Worm (Caenorhabditis elegans) whole organism, young adult: ENCODE results near the gene cpg-20.

Experiments
- ama-1 ChIP-seq, 3 experiments: fragments of 150-350 bp in 1 of 3; sonication (generic microtip) in 2 of 3; optimal IDR thresholded peaks; 2 replicates each; lab custom pipeline; 2014 to 2018; ENCODE audit warnings: missing biosample characterization in 2 of 3, missing genetic modification characterization in 2 of 3, missing genetic modification reagents in 2 of 3
- chd-7 ChIP-seq: sonication (generic microtip); optimal IDR thresholded peaks from 2 replicates; lab custom pipeline; 2016; ENCODE audit warnings: mild to moderate bottlenecking, missing genetic modification characterization, moderate library complexity, missing compliant biosample characterization
- lin-35 ChIP-seq, 3 experiments: fragments of 150-350 bp in 2 of 3; sonication (generic microtip) in 1 of 3; optimal IDR thresholded peaks; 2 replicates each; lab custom pipeline; 2014 to 2018; ENCODE audit warnings: missing biosample characterization in 3 of 3, missing genetic modification characterization in 3 of 3, missing genetic modification reagents in 3 of 3
- lin-40 ChIP-seq: sonication (generic microtip); optimal IDR thresholded peaks from 2 replicates; lab custom pipeline; 2016; ENCODE audit warnings: missing genetic modification characterization, mild to moderate bottlenecking, missing compliant biosample characterization, missing genotype, missing genetic modification reagents
- madf-6 ChIP-seq: fragments of 200-800 bp; sonication (Bioruptor generic); IDR thresholded peaks from 2 replicates; pipeline ENCODE4 v1.3.6; 2022; ENCODE audit warnings: missing genetic modification reagents, missing genetic modification characterization, missing compliant biosample characterization
- mes-4 ChIP-seq: sonication (generic microtip); optimal IDR thresholded peaks from 2 replicates; lab custom pipeline; 2016; ENCODE audit warnings: missing genotype, missing genetic modification characterization, missing compliant biosample characterization
- nhr-90 ChIP-seq: sonication (generic microtip); optimal IDR thresholded peaks from 2 replicates; lab custom pipeline; 2016; ENCODE audit warnings: missing genotype, mild to moderate bottlenecking, missing genetic modification characterization, missing compliant biosample characterization
- sea-2 ChIP-seq: fragments of 200-800 bp; sonication (Bioruptor generic); IDR thresholded peaks from 2 replicates; pipeline ENCODE4 v1.3.6; 2022; ENCODE audit warnings: missing genetic modification characterization, missing compliant biosample characterization

DNA sequence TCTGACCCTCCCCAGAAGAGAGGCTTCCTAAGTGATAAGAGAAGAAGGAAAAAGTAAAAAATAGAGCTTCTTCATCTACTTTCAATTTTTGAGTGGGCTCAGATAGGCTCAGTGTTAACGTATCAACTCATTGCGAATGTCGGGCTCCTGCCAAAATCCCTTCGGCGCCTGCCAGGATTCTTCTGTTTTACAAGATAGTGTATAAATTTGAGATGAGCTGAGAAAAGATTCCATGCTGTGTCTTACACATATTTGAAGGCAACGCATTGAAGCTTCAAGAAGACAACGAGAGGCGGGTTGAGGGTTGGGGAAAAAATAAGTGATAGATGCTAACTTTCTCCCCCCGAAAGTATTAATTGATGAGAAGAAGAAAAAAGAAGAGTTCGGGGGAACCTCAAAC is 43.6 kb downstream of the cpg-20 start:
- TF ChIP-seq mes-4 (tag; lab: Kevin White, UChicago): no peak
- no peak for TF ChIP-seq nhr-90 (tag; lab: Kevin White, UChicago)
- TF ChIP-seq lin-40: no peak
- TF ChIP-seq sea-2 (GFP tag; lab: Robert Waterston, UW): no peak
- no peak for TF ChIP-seq chd-7
- no peak for TF ChIP-seq lin-35 (GFP tag; optimal IDR thresholded peaks at IDR 0.05; lab: Kevin White, UChicago)
- TF ChIP-seq ama-1 (optimal IDR thresholded peaks at IDR 0.05; lab: Kevin White, UChicago): no peak
- TF ChIP-seq ama-1 (GFP tag; optimal IDR thresholded peaks at IDR 0.05; lab: Kevin White, UChicago): no peak
- TF ChIP-seq madf-6 (GFP tag; lab: Robert Waterston, UW): no peak
